Worm (Caenorhabditis elegans) whole organism, midembryonic: ENCODE results near the gene Y38F1A.8.

Source experiments
- T22C8.4 ChIP-seq: fragments of 200-800 bp; sonication (Bioruptor generic); IDR thresholded peaks from 2 replicates; pipeline ENCODE4 v1.3.6; 2022; ENCODE audit warnings: missing genetic modification characterization, missing compliant biosample characterization
- cog-1 ChIP-seq: sonication (generic microtip); optimal IDR thresholded peaks from 2 replicates; lab custom pipeline; 2016; ENCODE audit warnings: missing genetic modification characterization, missing compliant biosample characterization
- flt-1 ChIP-seq: fragments of 200-800 bp; sonication (Bioruptor generic); IDR thresholded peaks from 2 replicates; pipeline ENCODE4 v1.3.6; 2022; ENCODE audit warnings: missing genetic modification characterization, missing compliant biosample characterization
- klf-2 ChIP-seq: fragments of 200-800 bp; sonication (Bioruptor generic); conservative IDR thresholded peaks from 2 replicates; pipeline ENCODE4 v1.3.6; 2022; ENCODE audit warnings: missing genetic modification reagents, missing genetic modification characterization, missing compliant biosample characterization
- med-1 ChIP-seq: sonication (generic microtip); optimal IDR thresholded peaks from 2 replicates; lab custom pipeline; 2017; ENCODE audit warnings: missing genetic modification characterization, mild to moderate bottlenecking, missing compliant biosample characterization, antibody characterized with exemption, missing genetic modification reagents; ENCODE audit not compliant: insufficient read depth
- ref-1 ChIP-seq: fragments of 200-800 bp; sonication (Bioruptor generic); conservative IDR thresholded peaks from 2 replicates; pipeline ENCODE4 v1.3.6; 2022; ENCODE audit warnings: missing genetic modification reagents, missing genetic modification characterization, missing compliant biosample characterization
- ztf-23 ChIP-seq: fragments of 200-800 bp; sonication (Bioruptor generic); IDR thresholded peaks from 2 replicates; pipeline ENCODE4 v1.3.6; 2022; ENCODE audit warnings: missing genetic modification reagents, missing genetic modification characterization, missing compliant biosample characterization
- ztf-29 ChIP-seq: fragments of 200-800 bp; sonication (Bioruptor generic); IDR thresholded peaks from 2 replicates; pipeline ENCODE4 v1.3.6; 2022; ENCODE audit warnings: missing genetic modification reagents, missing genetic modification characterization, missing compliant biosample characterization

DNA sequence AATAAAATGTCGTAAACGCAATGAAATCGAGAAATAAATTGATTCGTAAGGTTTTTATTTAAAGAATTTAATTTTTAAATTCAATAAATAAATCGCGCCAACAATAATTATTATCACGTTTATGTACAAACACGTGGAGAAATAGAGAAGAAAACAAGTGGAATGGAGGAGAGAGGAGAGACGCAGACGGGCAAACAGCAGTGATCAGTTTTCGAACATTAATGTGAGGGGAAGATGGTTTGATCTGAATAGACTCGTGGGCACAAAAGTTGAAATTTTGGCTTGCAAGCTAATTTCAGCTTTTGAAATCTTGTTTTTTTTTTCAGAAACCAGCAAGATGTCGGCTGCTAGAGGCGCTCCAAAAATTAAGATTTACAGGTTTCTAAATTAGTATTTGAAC, 4.4 kb downstream of the Y38F1A.8 start, which contains the start of gene hphd-1:
- TF ChIP-seq ztf-29 (GFP tag; lab: Robert Waterston, UW) (no peak), flt-1 (no peak), cog-1 (tag; lab: Kevin White, UChicago) (no peak), ref-1 (GFP tag; lab: Robert Waterston, UW) (no peak), ztf-23 (no peak), T22C8.4 (GFP tag; lab: Robert Waterston, UW) (no peak), klf-2 (GFP tag; lab: Robert Waterston, UW) (no peak), med-1 (GFP tag; lab: Kevin White, UChicago) (no peak)
